Fruit fly (Drosophila melanogaster) whole organism, wandering third instar larva: Measurements from ENCODE around the gene Scox.
A peak's percentile ranks its signal among the peaks of the same experiment; 100 is the strongest.

Experiments used
- Hr78 ChIP-seq: fragments of >200 bp; optimal IDR thresholded peaks from 2 replicates; lab custom pipeline; 2017; ENCODE audit warnings: missing biosample characterization, missing genetic modification characterization
- Sp1 ChIP-seq: fragments of 200-800 bp; sonication (Bioruptor generic); optimal IDR thresholded peaks from 3 replicates; lab custom pipeline; 2019; ENCODE audit warnings: missing biosample characterization, mild to moderate bottlenecking, missing genetic modification characterization, moderate library complexity
- br ChIP-seq: fragments of 200-800 bp; sonication (Bioruptor generic); optimal IDR thresholded peaks from 2 replicates; lab custom pipeline; 2016; ENCODE audit warnings: missing biosample characterization, missing genetic modification characterization
- brk ChIP-seq: fragments of 200-800 bp; sonication (Bioruptor generic); optimal IDR thresholded peaks from 2 replicates; lab custom pipeline; 2016; ENCODE audit warnings: missing biosample characterization, mild to moderate bottlenecking, missing genetic modification characterization
- pan ChIP-seq: fragments of >200 bp; optimal IDR thresholded peaks from 2 replicates; lab custom pipeline; 2017

- TF ChIP-seq pan (lab: Kevin White, UChicago) (no peak), Sp1 (GFP tag; lab: Kevin White, UChicago) (peak; percentile 97), brk (GFP tag; lab: Kevin White, UChicago) (peak; percentile 95), br (peak; percentile 98), Hr78 (GFP tag; lab: Kevin White, UChicago) (no peak)
Measured at dm6 chr2L:4981278-4981966, 12.7 kb upstream of the Scox start, which contains the start of the genes CG8892 and CG34126.
